Fruit fly (Drosophila melanogaster) whole organism, embryonic: ENCODE results near the gene nenya.

ENCODE experiments used
- CG11247 ChIP-seq: fragments of 200-800 bp; sonication (Bioruptor generic); IDR thresholded peaks from 2 replicates; pipeline ENCODE4 v1.3.6; 2022; ENCODE audit warnings: missing biosample characterization, missing genetic modification characterization
- CG7987 ChIP-seq: fragments of 200-800 bp; sonication (Bioruptor generic); optimal IDR thresholded peaks from 2 replicates; lab custom pipeline; 2018; ENCODE audit warnings: missing biosample characterization, mild to moderate bottlenecking, missing genetic modification characterization, moderate library complexity
- Camta ChIP-seq: fragments of 200-800 bp; sonication (Bioruptor generic); optimal IDR thresholded peaks from 2 replicates; lab custom pipeline; 2016; ENCODE audit warnings: missing biosample characterization, missing genetic modification characterization
- Chrac-16 ChIP-seq: fragments of 200-800 bp; sonication (Bioruptor generic); optimal IDR thresholded peaks from 3 replicates; lab custom pipeline; 2016; ENCODE audit warnings: missing biosample characterization, missing genetic modification characterization
- CrebB ChIP-seq: fragments of 200-800 bp; sonication (Bioruptor generic); optimal IDR thresholded peaks from 3 replicates; lab custom pipeline; 2018; ENCODE audit warnings: missing biosample characterization, mild to moderate bottlenecking, missing genetic modification characterization
- Dfd ChIP-seq, 2 experiments: fragments of >200 bp; optimal IDR thresholded peaks; 2 replicates each; lab custom pipeline; 2017; ENCODE audit warnings: missing biosample characterization in 2 of 2, missing genetic modification characterization in 2 of 2
- Hr51 ChIP-seq, 2 experiments: fragments of 200-800 bp; sonication (Bioruptor generic); optimal IDR thresholded peaks; 2 replicates in 1 of 2; 3 replicates in 1 of 2; lab custom pipeline; 2016 to 2018; ENCODE audit warnings: missing biosample characterization in 2 of 2, missing genetic modification characterization in 2 of 2, mild to moderate bottlenecking in 1 of 2, moderate library complexity in 1 of 2
- Meics ChIP-seq: fragments of 200-800 bp; sonication (Bioruptor generic); optimal IDR thresholded peaks from 2 replicates; lab custom pipeline; 2017; ENCODE audit warnings: missing biosample characterization, mild to moderate bottlenecking, missing genetic modification characterization
- Six4 ChIP-seq: fragments of 200-800 bp; sonication (Bioruptor generic); optimal IDR thresholded peaks from 2 replicates; lab custom pipeline; 2016; ENCODE audit warnings: missing biosample characterization, missing genetic modification characterization
- Sry-δ ChIP-seq: fragments of 200-800 bp; sonication (Bioruptor generic); optimal IDR thresholded peaks from 2 replicates; lab custom pipeline; 2016; ENCODE audit warnings: missing biosample characterization, missing genetic modification characterization
- Stat92E ChIP-seq, 3 experiments: fragments of >200 bp in 2 of 3; fragments of 200-800 bp in 1 of 3; sonication (Bioruptor generic) in 1 of 3; optimal IDR thresholded peaks; 2 replicates each; lab custom pipeline; 2017 to 2019; ENCODE audit warnings: missing biosample characterization in 3 of 3, missing genetic modification characterization in 3 of 3, mild to moderate bottlenecking in 1 of 3, moderate library complexity in 1 of 3
- trh ChIP-seq: fragments of 200-800 bp; sonication (Bioruptor generic); optimal IDR thresholded peaks from 2 replicates; lab custom pipeline; 2016; ENCODE audit warnings: missing biosample characterization, missing genetic modification characterization

dm6 chr3R:27920883-27921282 lies 7.1 kb downstream of the nenya start, which contains the start of gene CG12259:
- TF ChIP-seq Meics (GFP tag; lab: Kevin White, UChicago) (no peak), Dfd (GFP tag; optimal IDR thresholded peaks at IDR 0.05; lab: Kevin White, UChicago) (no peak), Stat92E (GFP tag; optimal IDR thresholded peaks at IDR 0.05; lab: Kevin White, UChicago) (no peak), CG11247 (no peak), Hr51 (GFP tag; optimal IDR thresholded peaks at IDR 0.05; lab: Kevin White, UChicago) (no peak), Chrac-16 (no peak), CG7987 (GFP tag; lab: Kevin White, UChicago) (no peak), Camta (GFP tag; lab: Kevin White, UChicago) (no peak), trh (GFP tag; lab: Kevin White, UChicago) (no peak), CrebB (tag; lab: Kevin White, UChicago) (no peak), Sry-δ (GFP tag; lab: Kevin White, UChicago) (no peak), Six4 (GFP tag; lab: Kevin White, UChicago) (no peak)
